Fruit fly (Drosophila melanogaster): Measurements from ENCODE around the gene Trim9.

dm6 chr2L:10495495-10495894 lies 49.2 kb upstream of the Trim9 start:
- TF ChIP-seq h (optimal IDR thresholded peaks at IDR 0.05), result no peak
- TF ChIP-seq ttk (optimal IDR thresholded peaks at IDR 0.05), result no peak
